Worm (Caenorhabditis elegans): ENCODE measurements around the gene srx-26.
A peak's percentile ranks its signal among the peaks of the same experiment; 100 is the strongest.

Gene srx-26

ce11 chrV:2739607-2740006, 13.3 kb downstream of the srx-26 start:
- no peak for TF ChIP-seq nhr-20 (tag; optimal IDR thresholded peaks at IDR 0.05)
- TF ChIP-seq snpc-4 (tag; optimal IDR thresholded peaks at IDR 0.05), result peak; percentile 63

- no peak for TF ChIP-seq Y116A8C.19 (tag; optimal IDR thresholded peaks at IDR 0.05; ENCODE audit: borderline replicate concordance)
- peak; percentile 18 for TF ChIP-seq fkh-8 (tag; optimal IDR thresholded peaks at IDR 0.05)
- no peak for TF ChIP-seq mdl-1 (tag; optimal IDR thresholded peaks at IDR 0.05)
Observed at ce11 chrV:2738174-2738573, 14.7 kb downstream of the srx-26 start, which contains the start of gene srg-56. srg-56 (minus strand) TSS chrV:2738274.

ce11 chrV:2734360-2734759, 18.5 kb downstream of the srx-26 start, which contains the start of gene srg-57:
srg-57 (minus strand) TSS chrV:2734460.
- TF ChIP-seq nhr-20 (tag; optimal IDR thresholded peaks at IDR 0.05) (no peak), sup-37 (GFP tag; optimal IDR thresholded peaks at IDR 0.05) (no peak), unc-130 (tag; optimal IDR thresholded peaks at IDR 0.05) (no peak), tbx-2 (tag; optimal IDR thresholded peaks at IDR 0.05) (no peak), nhr-71 (tag; optimal IDR thresholded peaks at IDR 0.05) (no peak), zip-4 (GFP tag; optimal IDR thresholded peaks at IDR 0.05) (no peak), aly-2 (tag; optimal IDR thresholded peaks at IDR 0.05) (no peak), ceh-88 (GFP tag; IDR thresholded peaks at IDR 0.05) (no peak), pqm-1 (tag; optimal IDR thresholded peaks at IDR 0.05) (no peak), C16A3.4 (tag; optimal IDR thresholded peaks at IDR 0.05) (no peak), elt-3 (tag; optimal IDR thresholded peaks at IDR 0.05) (no peak), irx-1 (tag; optimal IDR thresholded peaks at IDR 0.05) (no peak)

ce11 chrV:2730784-2731480, 22.0 kb downstream of the srx-26 start, which contains the start of gene dod-3:
dod-3 (minus strand) TSS chrV:2731098.
- TF ChIP-seq unc-130 (tag; optimal IDR thresholded peaks at IDR 0.05), result no peak
- TF ChIP-seq snpc-4 (tag; optimal IDR thresholded peaks at IDR 0.05), result no peak
- TF ChIP-seq ets-5 (GFP tag; IDR thresholded peaks at IDR 0.05), result no peak
- TF ChIP-seq nhr-90 (tag; optimal IDR thresholded peaks at IDR 0.05; ENCODE audit: poor library complexity), result peak; percentile 43
- peak; percentile 98 for TF ChIP-seq elt-2 (tag; optimal IDR thresholded peaks at IDR 0.05)
- no peak for TF ChIP-seq mep-1 (tag; optimal IDR thresholded peaks at IDR 0.05)
- peak; percentile 8 for TF ChIP-seq ama-1 (optimal IDR thresholded peaks at IDR 0.05)
- no peak for TF ChIP-seq irx-1 (tag; optimal IDR thresholded peaks at IDR 0.05)
- TF ChIP-seq snu-23 (GFP tag; optimal IDR thresholded peaks at IDR 0.05), result no peak

- TF ChIP-seq egl-13 (tag; optimal IDR thresholded peaks at IDR 0.05) (no peak), hlh-4 (tag; optimal IDR thresholded peaks at IDR 0.05) (no peak), unc-98 (GFP tag; IDR thresholded peaks at IDR 0.05) (no peak), hlh-17 (GFP tag; optimal IDR thresholded peaks at IDR 0.05; ENCODE audit: borderline replicate concordance) (no peak), lin-15B (tag; optimal IDR thresholded peaks at IDR 0.05) (no peak), lin-39 (tag; optimal IDR thresholded peaks at IDR 0.05) (no peak), nhr-85 (tag) (no peak), tlp-1 (tag; optimal IDR thresholded peaks at IDR 0.05) (no peak), efl-3 (GFP tag; optimal IDR thresholded peaks at IDR 0.05) (no peak)
Observed at ce11 chrV:2728236-2728635, 24.7 kb downstream of the srx-26 start, which contains the start of gene str-33. str-33 (plus strand) TSS chrV:2728536.

ce11 chrV:2727101-2727500, 25.8 kb downstream of the srx-26 start, which contains the start of gene str-13:
str-13 (minus strand) TSS chrV:2727201.
- TF ChIP-seq ztf-11 (tag; optimal IDR thresholded peaks at IDR 0.05) (no peak), nhr-85 (tag) (peak; percentile 39)
